Worm (Caenorhabditis elegans) whole organism, L4 larva: Measurements from ENCODE around the gene K10D11.4.

ENCODE experiments used
- F49E8.2 ChIP-seq: sonication (generic microtip); optimal IDR thresholded peaks from 2 replicates; lab custom pipeline; 2016; ENCODE audit warnings: missing compliant biosample characterization, mild to moderate bottlenecking, missing genetic modification characterization, borderline replicate concordance
- daf-8 ChIP-seq: fragments of 200-800 bp; sonication (Bioruptor generic); IDR thresholded peaks from 2 replicates; pipeline ENCODE4 v1.3.6; 2022; ENCODE audit warnings: missing genetic modification characterization, missing compliant biosample characterization
- egl-27 ChIP-seq: sonication (generic microtip); optimal IDR thresholded peaks from 3 replicates; lab custom pipeline; 2017; ENCODE audit warnings: missing biosample characterization, missing genetic modification reagents, missing genetic modification characterization
- fkh-10 ChIP-seq: fragments of 150-350 bp; optimal IDR thresholded peaks from 2 replicates; lab custom pipeline; 2014; ENCODE audit warnings: missing biosample characterization, missing genetic modification reagents, missing genetic modification characterization
- lin-39 ChIP-seq: fragments of 150-350 bp; optimal IDR thresholded peaks from 2 replicates; lab custom pipeline; 2014; ENCODE audit warnings: missing biosample characterization, missing genetic modification reagents, missing genetic modification characterization
- lsy-2 ChIP-seq, 2 experiments: fragments of 150-350 bp in 1 of 2; sonication (generic microtip) in 1 of 2; optimal IDR thresholded peaks; 2 replicates each; lab custom pipeline; 2014 to 2017; ENCODE audit warnings: missing biosample characterization in 2 of 2, missing genetic modification characterization in 2 of 2
- mdl-1 ChIP-seq, 2 experiments: fragments of 150-350 bp in 1 of 2; sonication (generic microtip) in 1 of 2; optimal IDR thresholded peaks; 2 replicates each; lab custom pipeline; 2014 to 2017; ENCODE audit warnings: missing biosample characterization in 2 of 2, missing genetic modification characterization in 2 of 2
- nhr-10 ChIP-seq: fragments of 150-350 bp; optimal IDR thresholded peaks from 2 replicates; lab custom pipeline; 2014; ENCODE audit warnings: missing biosample characterization, missing genetic modification characterization
- rbr-2 ChIP-seq: sonication (generic microtip); optimal IDR thresholded peaks from 2 replicates; lab custom pipeline; 2016; ENCODE audit warnings: missing genotype, missing genetic modification characterization, missing compliant biosample characterization
- snpc-4 ChIP-seq: fragments of 150-350 bp; optimal IDR thresholded peaks from 2 replicates; lab custom pipeline; 2014; ENCODE audit warnings: missing biosample characterization, missing genetic modification characterization
- ztf-11 ChIP-seq: fragments of 150-350 bp; optimal IDR thresholded peaks from 2 replicates; lab custom pipeline; 2014; ENCODE audit warnings: missing biosample characterization, missing genetic modification characterization

DNA sequence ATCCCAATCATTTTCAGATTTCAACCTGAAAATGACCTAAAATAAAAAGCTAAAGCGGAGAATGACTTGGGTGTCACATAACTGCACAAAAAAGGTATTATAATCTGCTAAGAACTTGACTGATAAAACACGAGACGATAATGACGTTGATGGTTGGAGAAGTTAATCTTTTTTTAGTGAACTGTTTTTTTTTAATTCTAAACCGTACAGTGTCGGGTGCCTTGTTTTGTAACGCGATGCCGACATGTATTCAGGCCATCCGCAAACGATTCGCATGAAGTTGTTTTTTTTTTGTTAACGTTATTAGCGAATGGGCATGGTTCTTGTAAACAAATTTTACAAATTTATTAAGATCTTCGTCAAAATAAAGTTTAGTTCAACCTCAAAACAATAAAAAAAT, 4.9 kb downstream of the K10D11.4 start, which contains the start of gene K10D11.6:
- TF ChIP-seq fkh-10 (GFP tag; lab: Kevin White, UChicago) (no peak), lin-39 (tag; lab: Kevin White, UChicago) (no peak), daf-8 (GFP tag; lab: Robert Waterston, UW) (no peak), F49E8.2 (tag; lab: Kevin White, UChicago) (no peak), ztf-11 (tag; lab: Kevin White, UChicago) (no peak), lsy-2 (tag; optimal IDR thresholded peaks at IDR 0.05; lab: Kevin White, UChicago) (no peak), nhr-10 (tag; lab: Kevin White, UChicago) (no peak), rbr-2 (tag; lab: Kevin White, UChicago) (no peak), mdl-1 (tag; optimal IDR thresholded peaks at IDR 0.05; lab: Kevin White, UChicago) (no peak), snpc-4 (no peak), egl-27 (no peak)
